Worm (Caenorhabditis elegans): ENCODE data around the gene lgx-1.

lgx-1 gene

ce11 chrX:5538416-5538815 is at the start of gene lgx-1:
lgx-1 (minus strand) TSS chrX:5538516.
- TF ChIP-seq ztf-22 (GFP tag; optimal IDR thresholded peaks at IDR 0.05), result no peak

- TF ChIP-seq cebp-1 (GFP tag; IDR thresholded peaks at IDR 0.05), result no peak
- no peak for TF ChIP-seq cebp-1 (tag; optimal IDR thresholded peaks at IDR 0.05)
- no peak for TF ChIP-seq let-526 (GFP tag; IDR thresholded peaks at IDR 0.05)
- TF ChIP-seq snpc-1.1 (tag; optimal IDR thresholded peaks at IDR 0.05; ENCODE audit: insufficient read depth), result no peak
- no peak for TF ChIP-seq egrh-3 (GFP tag; IDR thresholded peaks at IDR 0.05)
- no peak for TF ChIP-seq bed-2 (GFP tag; IDR thresholded peaks at IDR 0.05)
- no peak for TF ChIP-seq ekl-4 (GFP tag; IDR thresholded peaks at IDR 0.05)
- TF ChIP-seq ztf-28 (GFP tag; IDR thresholded peaks at IDR 0.05), result no peak
- no peak for TF ChIP-seq Y53G8AR.9 (GFP tag; conservative IDR thresholded peaks at IDR 0.05)
- TF ChIP-seq ets-4 (GFP tag; optimal IDR thresholded peaks at IDR 0.05), result no peak
Measured at ce11 chrX:5579714-5580265, 41.5 kb upstream of the lgx-1 start.

- peak; percentile 65 for TF ChIP-seq zfh-2 (GFP tag; conservative IDR thresholded peaks at IDR 0.05)
- no peak for TF ChIP-seq madf-10 (tag; optimal IDR thresholded peaks at IDR 0.05)
- no peak for TF ChIP-seq Y95B8A.8 (GFP tag; IDR thresholded peaks at IDR 0.05)
- no peak for TF ChIP-seq ztf-28 (GFP tag; IDR thresholded peaks at IDR 0.05)
- TF ChIP-seq lsl-1 (GFP tag; optimal IDR thresholded peaks at IDR 0.05), result no peak
- TF ChIP-seq egrh-3 (GFP tag; IDR thresholded peaks at IDR 0.05), result no peak
Measured at ce11 chrX:5572638-5573037, 34.3 kb upstream of the lgx-1 start.

ce11 chrX:5567454-5567853 is 29.1 kb upstream of the lgx-1 start, which contains the start of gene mec-2:
mec-2 (plus strand) TSS chrX:5567754.
- TF ChIP-seq T07F8.4 (tag; optimal IDR thresholded peaks at IDR 0.05) (no peak), attf-5 (GFP tag; optimal IDR thresholded peaks at IDR 0.05) (no peak), dpff-1 (tag; optimal IDR thresholded peaks at IDR 0.05) (no peak), madf-6 (GFP tag; IDR thresholded peaks at IDR 0.05) (no peak), egrh-3 (GFP tag; IDR thresholded peaks at IDR 0.05) (no peak)

- no peak for TF ChIP-seq T07F8.4 (tag; optimal IDR thresholded peaks at IDR 0.05)
- TF ChIP-seq ceh-27 (GFP tag; optimal IDR thresholded peaks at IDR 0.05), result no peak
- no peak for TF ChIP-seq madf-8 (GFP tag; conservative IDR thresholded peaks at IDR 0.05)
- no peak for TF ChIP-seq B0261.1 (tag; optimal IDR thresholded peaks at IDR 0.05)
- TF ChIP-seq K11D2.4 (GFP tag; IDR thresholded peaks at IDR 0.05), result no peak
- no peak for TF ChIP-seq B0035.1 (tag; optimal IDR thresholded peaks at IDR 0.05)
- TF ChIP-seq dpff-1 (tag; optimal IDR thresholded peaks at IDR 0.05), result no peak
- TF ChIP-seq unc-62 (GFP tag; optimal IDR thresholded peaks at IDR 0.05), result no peak
- TF ChIP-seq sptf-2 (GFP tag; optimal IDR thresholded peaks at IDR 0.05), result no peak
- no peak for TF ChIP-seq nhr-120 (GFP tag; IDR thresholded peaks at IDR 0.05)
- TF ChIP-seq lag-1 (GFP tag; IDR thresholded peaks at IDR 0.05), result no peak
- no peak for TF ChIP-seq Y95B8A.8 (GFP tag; IDR thresholded peaks at IDR 0.05)
- TF ChIP-seq pha-4 (tag; optimal IDR thresholded peaks at IDR 0.05), result no peak
- TF ChIP-seq C17E4.6 (GFP tag; IDR thresholded peaks at IDR 0.05), result no peak
- TF ChIP-seq Y79H2A.3 (GFP tag; conservative IDR thresholded peaks at IDR 0.05), result no peak
- TF ChIP-seq F39B2.1 (GFP tag; IDR thresholded peaks at IDR 0.05), result no peak
Measured at ce11 chrX:5565478-5565877, 27.2 kb upstream of the lgx-1 start.
